Worm (Caenorhabditis elegans) whole organism, L4 larva: ENCODE data around the gene fbxb-85.

Experiments
- T20F7.1 ChIP-seq: fragments of 200-800 bp; sonication (Bioruptor generic); optimal IDR thresholded peaks from 2 replicates; lab custom pipeline; 2018; ENCODE audit warnings: mild to moderate bottlenecking, missing genetic modification characterization, missing compliant biosample characterization
- T26A8.4 ChIP-seq: fragments of 200-800 bp; sonication (Bioruptor generic); IDR thresholded peaks from 2 replicates; pipeline ENCODE4 v1.3.6; 2022; ENCODE audit warnings: missing genetic modification characterization, missing compliant biosample characterization
- ama-1 ChIP-seq: fragments of 150-350 bp; optimal IDR thresholded peaks from 2 replicates; lab custom pipeline; 2014; ENCODE audit warnings: inconsistent platforms, mixed read lengths
- cey-2 ChIP-seq: sonication (generic microtip); optimal IDR thresholded peaks from 3 replicates; lab custom pipeline; 2017; ENCODE audit warnings: missing genetic modification characterization, mild to moderate bottlenecking, missing compliant biosample characterization, antibody characterized with exemption, borderline replicate concordance; ENCODE audit not compliant: insufficient read depth
- daf-16 ChIP-seq, 3 experiments: sonication (generic microtip); optimal IDR thresholded peaks; 2 replicates each; lab custom pipeline; 2016 to 2017; ENCODE audit warnings: missing genetic modification characterization in 3 of 3, missing genetic modification reagents in 3 of 3, mild to moderate bottlenecking in 2 of 3, missing compliant biosample characterization in 2 of 3, missing biosample characterization in 1 of 3, moderate library complexity in 1 of 3
- dpl-1 ChIP-seq: fragments of 150-350 bp; optimal IDR thresholded peaks from 2 replicates; lab custom pipeline; 2014; ENCODE audit warnings: missing biosample characterization, missing genetic modification reagents, missing genetic modification characterization
- egl-27 ChIP-seq: sonication (generic microtip); optimal IDR thresholded peaks from 3 replicates; lab custom pipeline; 2017; ENCODE audit warnings: missing biosample characterization, missing genetic modification reagents, missing genetic modification characterization
- hmg-1.1 ChIP-seq: fragments of 200-800 bp; sonication (Bioruptor generic); IDR thresholded peaks from 2 replicates; pipeline ENCODE4 v1.3.6; 2022; ENCODE audit warnings: missing genetic modification reagents, missing genetic modification characterization, missing compliant biosample characterization
- lin-13 ChIP-seq: fragments of 150-350 bp; optimal IDR thresholded peaks from 2 replicates; lab custom pipeline; 2014; ENCODE audit warnings: missing biosample characterization, missing genetic modification reagents, missing genetic modification characterization
- lsy-2 ChIP-seq, 2 experiments: fragments of 150-350 bp in 1 of 2; sonication (generic microtip) in 1 of 2; optimal IDR thresholded peaks; 2 replicates each; lab custom pipeline; 2014 to 2017; ENCODE audit warnings: missing biosample characterization in 2 of 2, missing genetic modification characterization in 2 of 2
- nhr-111 ChIP-seq: fragments of 200-800 bp; sonication (Bioruptor generic); optimal IDR thresholded peaks from 2 replicates; lab custom pipeline; 2018; ENCODE audit warnings: mild to moderate bottlenecking, missing genetic modification characterization, missing compliant biosample characterization
- nhr-25 ChIP-seq: sonication (generic microtip); optimal IDR thresholded peaks from 2 replicates; lab custom pipeline; 2017; ENCODE audit warnings: missing genetic modification characterization, mild to moderate bottlenecking, missing compliant biosample characterization, antibody characterized with exemption, moderate library complexity, borderline replicate concordance; ENCODE audit not compliant: insufficient read depth
- nhr-6 ChIP-seq: fragments of 150-350 bp; optimal IDR thresholded peaks from 2 replicates; lab custom pipeline; 2014; ENCODE audit warnings: missing biosample characterization, missing genetic modification characterization
- rbr-2 ChIP-seq: sonication (generic microtip); optimal IDR thresholded peaks from 2 replicates; lab custom pipeline; 2016; ENCODE audit warnings: missing genotype, missing genetic modification characterization, missing compliant biosample characterization
- sdz-12 ChIP-seq: fragments of 200-800 bp; sonication (Bioruptor generic); optimal IDR thresholded peaks from 2 replicates; lab custom pipeline; 2018; ENCODE audit warnings: mild to moderate bottlenecking, missing genetic modification characterization, missing compliant biosample characterization
- zip-11 ChIP-seq: fragments of 200-800 bp; sonication (Bioruptor generic); IDR thresholded peaks from 2 replicates; pipeline ENCODE4 v1.3.6; 2022; ENCODE audit warnings: missing genetic modification characterization, missing compliant biosample characterization

Gene fbxb-85

ce11 chrIII:10802032-10802431 is 46.7 kb downstream of the fbxb-85 start, which contains the start of gene K11D9.3:
TSS of gene K11D9.3 (minus strand) at chrIII:10802212.
- TF ChIP-seq dpl-1 (GFP tag; lab: Kevin White, UChicago) (no peak), cey-2 (tag; lab: Kevin White, UChicago) (no peak), ama-1 (no peak), lin-13 (no peak), T20F7.1 (GFP tag; lab: Kevin White, UChicago) (no peak), T26A8.4 (GFP tag; lab: Robert Waterston, UW) (no peak), daf-16 (GFP tag; optimal IDR thresholded peaks at IDR 0.05; lab: Kevin White, UChicago) (no peak), daf-16 (tag; optimal IDR thresholded peaks at IDR 0.05; lab: Kevin White, UChicago) (no peak), sdz-12 (no peak), lsy-2 (tag; optimal IDR thresholded peaks at IDR 0.05; lab: Kevin White, UChicago) (no peak), egl-27 (tag; lab: Kevin White, UChicago) (no peak), nhr-25 (no peak), zip-11 (GFP tag; lab: Robert Waterston, UW) (no peak), nhr-6 (no peak), rbr-2 (tag; lab: Kevin White, UChicago) (no peak), nhr-111 (GFP tag; lab: Kevin White, UChicago) (no peak), hmg-1.1 (GFP tag; lab: Robert Waterston, UW) (no peak)
